Fruit fly (Drosophila melanogaster) whole organism, pupa: ENCODE data around the gene Nrx-IV.

Experiments used
- CG10348 ChIP-seq: fragments of 200-800 bp; sonication (Bioruptor generic); IDR thresholded peaks from 2 replicates; pipeline ENCODE4 v1.3.6; 2022; ENCODE audit warnings: missing biosample characterization, missing genetic modification characterization
- CG12605 ChIP-seq: fragments of 200-800 bp; sonication (Bioruptor generic); IDR thresholded peaks from 2 replicates; pipeline ENCODE4 v1.3.6; 2022; ENCODE audit warnings: missing biosample characterization, missing genetic modification characterization
- CG13204 ChIP-seq: fragments of 200-800 bp; sonication (Bioruptor generic); optimal IDR thresholded peaks from 2 replicates; lab custom pipeline; 2018; ENCODE audit warnings: missing biosample characterization, mild to moderate bottlenecking, missing genetic modification characterization, moderate library complexity
- CG14655 ChIP-seq: fragments of 200-800 bp; sonication (Bioruptor generic); optimal IDR thresholded peaks from 3 replicates; lab custom pipeline; 2017; ENCODE audit warnings: mild to moderate bottlenecking, missing biosample characterization, missing genetic modification reagents, missing genetic modification characterization
- CG15710 ChIP-seq: fragments of 200-800 bp; sonication (Bioruptor generic); optimal IDR thresholded peaks from 2 replicates; lab custom pipeline; 2018; ENCODE audit warnings: missing biosample characterization, mild to moderate bottlenecking, missing genetic modification characterization, moderate library complexity
- CG17806 ChIP-seq: fragments of 200-800 bp; sonication (Bioruptor generic); optimal IDR thresholded peaks from 2 replicates; lab custom pipeline; 2018; ENCODE audit warnings: missing biosample characterization, mild to moderate bottlenecking, missing genetic modification characterization, moderate library complexity
- CG32121 ChIP-seq: fragments of 200-800 bp; sonication (Bioruptor generic); IDR thresholded peaks from 2 replicates; pipeline ENCODE4 v1.3.6; 2022; ENCODE audit warnings: missing biosample characterization, missing genetic modification characterization
- CG34367 ChIP-seq: fragments of 200-800 bp; sonication (Bioruptor generic); optimal IDR thresholded peaks from 2 replicates; lab custom pipeline; 2018; ENCODE audit warnings: missing biosample characterization, mild to moderate bottlenecking, missing genetic modification characterization
- CG4496 ChIP-seq: fragments of 200-800 bp; sonication (Bioruptor generic); IDR thresholded peaks from 3 replicates; pipeline ENCODE4 v1.3.6; 2022; ENCODE audit warnings: missing biosample characterization, missing genetic modification characterization
- CG8159 ChIP-seq: fragments of 200-800 bp; sonication (Bioruptor generic); optimal IDR thresholded peaks from 3 replicates; lab custom pipeline; 2018; ENCODE audit warnings: missing biosample characterization, mild to moderate bottlenecking, missing genetic modification characterization, moderate library complexity
- CG8301 ChIP-seq: fragments of 200-800 bp; sonication (Bioruptor generic); optimal IDR thresholded peaks from 2 replicates; lab custom pipeline; 2018; ENCODE audit warnings: missing biosample characterization, mild to moderate bottlenecking, missing genetic modification characterization
- CG9948 ChIP-seq: fragments of 200-800 bp; sonication (Bioruptor generic); optimal IDR thresholded peaks from 2 replicates; lab custom pipeline; 2018; ENCODE audit warnings: missing biosample characterization, mild to moderate bottlenecking, missing genetic modification characterization, moderate library complexity
- D1 ChIP-seq: fragments of 200-800 bp; sonication (Bioruptor generic); optimal IDR thresholded peaks from 2 replicates; lab custom pipeline; 2018; ENCODE audit warnings: missing biosample characterization, mild to moderate bottlenecking, missing genetic modification characterization, moderate library complexity
- EcR ChIP-seq: fragments of 200-800 bp; sonication (Bioruptor generic); optimal IDR thresholded peaks from 3 replicates; lab custom pipeline; 2019; ENCODE audit warnings: missing biosample characterization, missing genetic modification characterization, mild to moderate bottlenecking, moderate library complexity, missing genetic modification reagents
- Ets98B ChIP-seq: fragments of 200-800 bp; sonication (Bioruptor generic); IDR thresholded peaks from 2 replicates; pipeline ENCODE4 v1.3.6; 2022; ENCODE audit warnings: missing biosample characterization, missing genetic modification characterization
- Pif1A ChIP-seq: fragments of 200-800 bp; sonication (Bioruptor generic); optimal IDR thresholded peaks from 3 replicates; lab custom pipeline; 2016; ENCODE audit warnings: missing biosample characterization, missing genetic modification characterization
- Pif1B ChIP-seq: fragments of 200-800 bp; sonication (Bioruptor generic); optimal IDR thresholded peaks from 3 replicates; lab custom pipeline; 2016; ENCODE audit warnings: missing biosample characterization, missing genetic modification characterization
- Snoo ChIP-seq: fragments of 200-800 bp; sonication (Bioruptor generic); optimal IDR thresholded peaks from 3 replicates; lab custom pipeline; 2017; ENCODE audit warnings: missing biosample characterization, mild to moderate bottlenecking, missing genetic modification characterization, inconsistent platforms
- fd96Ca ChIP-seq: fragments of 200-800 bp; sonication (Bioruptor generic); IDR thresholded peaks from 3 replicates; pipeline ENCODE4 v1.3.6; 2022; ENCODE audit warnings: missing biosample characterization, missing genetic modification characterization
- gl ChIP-seq: fragments of 200-800 bp; sonication (Bioruptor generic); optimal IDR thresholded peaks from 2 replicates; lab custom pipeline; 2018; ENCODE audit warnings: missing biosample characterization, mild to moderate bottlenecking, missing genetic modification characterization
- rn ChIP-seq: fragments of 200-800 bp; sonication (Bioruptor generic); IDR thresholded peaks from 2 replicates; pipeline ENCODE4 v1.3.6; 2022; ENCODE audit warnings: missing biosample characterization, missing genetic modification characterization

Gene Nrx-IV

dm6 chr3L:12127294-12128029, 18.9 kb upstream of the Nrx-IV start, which contains the start of the genes Ir68b and CG34241:
Gene Ir68b (minus strand): TSS chr3L:12127394.
Gene CG34241 (plus strand): TSS chr3L:12127979.
- TF ChIP-seq Ets98B (GFP tag; lab: Robert Waterston, UW) (no peak), CG10348 (GFP tag; lab: Robert Waterston, UW) (no peak), CG8159 (no peak), CG17806 (tag; lab: Kevin White, UChicago) (no peak), rn (no peak), CG12605 (no peak), CG4496 (no peak), fd96Ca (GFP tag; lab: Robert Waterston, UW) (no peak)

- TF ChIP-seq EcR = peak; percentile 40
- no peak for TF ChIP-seq gl
These were observed 17.2 kb upstream of the Nrx-IV start, which contains the start of gene Lsp2 for dm6 chr3L:12129111-12129510. Gene Lsp2 (plus strand): TSS chr3L:12129393.

- TF ChIP-seq CG14655 (GFP tag; lab: Kevin White, UChicago) = peak; percentile 80
- TF ChIP-seq Pif1B = no peak
- TF ChIP-seq CG13204 (GFP tag; lab: Kevin White, UChicago) = no peak
- TF ChIP-seq CG10348 (GFP tag; lab: Robert Waterston, UW) = no peak
- peak; percentile 94 for TF ChIP-seq D1 (tag; lab: Kevin White, UChicago)
- TF ChIP-seq CG8159 = peak; percentile 88
- peak; percentile 68 for TF ChIP-seq rn
- peak; percentile 75 for TF ChIP-seq fd96Ca (GFP tag; lab: Robert Waterston, UW)
- TF ChIP-seq CG15710 (tag; lab: Kevin White, UChicago) = peak; percentile 83
- peak; percentile 92 for TF ChIP-seq CG12605
- peak; percentile 92 for TF ChIP-seq CG32121
- peak; percentile 76 for TF ChIP-seq Snoo (tag; lab: Kevin White, UChicago)
- peak; percentile 80 for TF ChIP-seq CG34367 (tag; lab: Kevin White, UChicago)
- peak; percentile 85 for TF ChIP-seq CG17806 (tag; lab: Kevin White, UChicago)
- peak; percentile 87 for TF ChIP-seq CG9948 (tag; lab: Kevin White, UChicago)
- peak; percentile 37 for TF ChIP-seq gl
- no peak for TF ChIP-seq Pif1A (GFP tag; lab: Kevin White, UChicago)
- peak; percentile 89 for TF ChIP-seq CG4496
- peak; percentile 19 for TF ChIP-seq EcR
- TF ChIP-seq Ets98B (GFP tag; lab: Robert Waterston, UW) = peak; percentile 87
- peak; percentile 84 for TF ChIP-seq CG8301 (tag; lab: Kevin White, UChicago)
These were observed 14.4 kb upstream of the Nrx-IV start, which contains the start of gene DEF8 for dm6 chr3L:12131918-12132317. Gene DEF8 (plus strand): TSS chr3L:12132146.

- peak; percentile 58 for TF ChIP-seq CG17806 (tag; lab: Kevin White, UChicago)
- no peak for TF ChIP-seq D1 (tag; lab: Kevin White, UChicago)
- TF ChIP-seq CG8301 (tag; lab: Kevin White, UChicago) = no peak
- peak; percentile 44; the same call in 1 of the 2 replicates for TF ChIP-seq Ets98B (GFP tag; lab: Robert Waterston, UW)
- no peak for TF ChIP-seq Pif1B
- peak; percentile 48; the same call in 1 of the 2 replicates for TF ChIP-seq CG32121
- no peak; the same call in 1 of the 2 replicates for TF ChIP-seq rn
- TF ChIP-seq Snoo (tag; lab: Kevin White, UChicago) = no peak
- no peak for TF ChIP-seq Pif1A (GFP tag; lab: Kevin White, UChicago)
- peak; percentile 51 for TF ChIP-seq CG15710 (tag; lab: Kevin White, UChicago)
- TF ChIP-seq fd96Ca (GFP tag; lab: Robert Waterston, UW) = no peak
- TF ChIP-seq CG9948 (tag; lab: Kevin White, UChicago) = peak; percentile 8
- peak; percentile 75 for TF ChIP-seq CG4496
- no peak for TF ChIP-seq CG13204 (GFP tag; lab: Kevin White, UChicago)
- peak; percentile 66 for TF ChIP-seq CG8159
- TF ChIP-seq CG14655 (GFP tag; lab: Kevin White, UChicago) = peak; percentile 42
- TF ChIP-seq, all 21 proteins: peak for 8
These were observed 9.7 kb upstream of the Nrx-IV start, which contains the start of the genes CG5645 and Atg12 for dm6 chr3L:12136630-12137029. Gene CG5645 (minus strand): TSS chr3L:12136706. Gene Atg12 (plus strand): TSS chr3L:12136967.

- TF ChIP-seq CG13204 (GFP tag; lab: Kevin White, UChicago) (no peak), CG4496 (0 out of 3 replicates have a peak, but pooled peaks have one; percentile 36), CG14655 (GFP tag; lab: Kevin White, UChicago) (no peak), CG9948 (tag; lab: Kevin White, UChicago) (peak; percentile 54), Pif1B (peak; percentile 40), CG17806 (tag; lab: Kevin White, UChicago) (peak; percentile 48), gl (no peak), CG10348 (GFP tag; lab: Robert Waterston, UW) (0 out of 2 replicates have a peak, but pooled peaks have one; percentile 20), CG34367 (tag; lab: Kevin White, UChicago) (peak; percentile 53), EcR (no peak), D1 (tag; lab: Kevin White, UChicago) (no peak), Ets98B (GFP tag; lab: Robert Waterston, UW) (peak; percentile 53; the same call in 1 of the 2 replicates), CG8159 (peak; percentile 75), CG8301 (tag; lab: Kevin White, UChicago) (peak; percentile 53), Snoo (tag; lab: Kevin White, UChicago) (peak; percentile 67), Pif1A (GFP tag; lab: Kevin White, UChicago) (no peak), CG15710 (tag; lab: Kevin White, UChicago) (peak; percentile 76), CG12605 (no peak), CG32121 (peak; percentile 45; the same call in 1 of the 2 replicates), rn (no peak), fd96Ca (GFP tag; lab: Robert Waterston, UW) (no peak; the same call in 2 of the 3 replicates)
These were observed 8.0 kb upstream of the Nrx-IV start, which contains the start of the genes ND-SGDH and RhoGAP68F for dm6 chr3L:12138113-12138899. Gene ND-SGDH (minus strand): TSS chr3L:12138584. Gene RhoGAP68F (plus strand): TSS chr3L:12138868.
